Fruit fly (Drosophila melanogaster): Measurements from ENCODE around the gene CG7179.
A peak's percentile ranks its signal among the peaks of the same experiment; 100 is the strongest.

Gene CG7179

dm6 chr2L:7821279-7821848, 43.5 kb upstream of the CG7179 start:
- TF ChIP-seq Hr83 (GFP tag; optimal IDR thresholded peaks at IDR 0.05; ENCODE audit: poor library complexity, severe bottlenecking) (peak; percentile 57), Dfd (GFP tag; optimal IDR thresholded peaks at IDR 0.05) (no peak), dsf (GFP tag; optimal IDR thresholded peaks at IDR 0.05; ENCODE audit: borderline replicate concordance) (no peak), OdsH (GFP tag; optimal IDR thresholded peaks at IDR 0.05) (no peak), Jra (GFP tag; optimal IDR thresholded peaks at IDR 0.05) (no peak), br (GFP tag; optimal IDR thresholded peaks at IDR 0.05) (peak; percentile 22), Abd-B (GFP tag; optimal IDR thresholded peaks at IDR 0.05) (no peak), dmrt93B (GFP tag; optimal IDR thresholded peaks at IDR 0.05) (no peak), psq (GFP tag; optimal IDR thresholded peaks at IDR 0.05) (peak; percentile 22), lola (GFP tag; optimal IDR thresholded peaks at IDR 0.05) (no peak), N (GFP tag; optimal IDR thresholded peaks at IDR 0.05) (no peak), CG9705 (GFP tag; optimal IDR thresholded peaks at IDR 0.05) (no peak), sv (GFP tag; optimal IDR thresholded peaks at IDR 0.05) (peak; percentile 44), ey (GFP tag; optimal IDR thresholded peaks at IDR 0.05) (peak; percentile 52), Myc (optimal IDR thresholded peaks at IDR 0.05) (no peak), Rel (GFP tag; optimal IDR thresholded peaks at IDR 0.05) (no peak), Rel (tag; optimal IDR thresholded peaks at IDR 0.05) (peak; percentile 32), Hr78 (GFP tag; optimal IDR thresholded peaks at IDR 0.05) (no peak), pan (optimal IDR thresholded peaks at IDR 0.05) (no peak), CG32264 (GFP tag; optimal IDR thresholded peaks at IDR 0.05) (no peak), tai (GFP tag; optimal IDR thresholded peaks at IDR 0.05) (no peak), dl (GFP tag; optimal IDR thresholded peaks at IDR 0.05; ENCODE audit: insufficient read depth in 1 of 2, partially characterized antibody in 2 of 2) (no peak), woc (GFP tag; optimal IDR thresholded peaks at IDR 0.05) (peak; percentile 42), Hnf4 (GFP tag; optimal IDR thresholded peaks at IDR 0.05) (peak; percentile 60), CrebA (GFP tag; optimal IDR thresholded peaks at IDR 0.05; ENCODE audit: borderline replicate concordance) (no peak), Dif (GFP tag; optimal IDR thresholded peaks at IDR 0.05; ENCODE audit: partially characterized antibody) (peak; percentile 45), sage (GFP tag; optimal IDR thresholded peaks at IDR 0.05) (peak; percentile 61), jim (GFP tag; optimal IDR thresholded peaks at IDR 0.05) (no peak), HLH106 (tag; optimal IDR thresholded peaks at IDR 0.05) (peak; percentile 41), brk (GFP tag; optimal IDR thresholded peaks at IDR 0.05) (no peak), Vsx2 (GFP tag; optimal IDR thresholded peaks at IDR 0.05; ENCODE audit: partially characterized antibody) (peak; percentile 80), fru (GFP tag; optimal IDR thresholded peaks at IDR 0.05) (peak; percentile 51), foxo (GFP tag; optimal IDR thresholded peaks at IDR 0.05) (peak in 1 of 2 experiments; percentile 71), rgr (GFP tag; optimal IDR thresholded peaks at IDR 0.05) (peak; percentile 52), GATAd (GFP tag; optimal IDR thresholded peaks at IDR 0.05) (no peak), Mio (GFP tag; optimal IDR thresholded peaks at IDR 0.05) (no peak), Sp1 (GFP tag; optimal IDR thresholded peaks at IDR 0.05) (peak; percentile 49), h (GFP tag; optimal IDR thresholded peaks at IDR 0.05) (peak; percentile 71), usp (GFP tag; optimal IDR thresholded peaks at IDR 0.05) (no peak)

DNA sequence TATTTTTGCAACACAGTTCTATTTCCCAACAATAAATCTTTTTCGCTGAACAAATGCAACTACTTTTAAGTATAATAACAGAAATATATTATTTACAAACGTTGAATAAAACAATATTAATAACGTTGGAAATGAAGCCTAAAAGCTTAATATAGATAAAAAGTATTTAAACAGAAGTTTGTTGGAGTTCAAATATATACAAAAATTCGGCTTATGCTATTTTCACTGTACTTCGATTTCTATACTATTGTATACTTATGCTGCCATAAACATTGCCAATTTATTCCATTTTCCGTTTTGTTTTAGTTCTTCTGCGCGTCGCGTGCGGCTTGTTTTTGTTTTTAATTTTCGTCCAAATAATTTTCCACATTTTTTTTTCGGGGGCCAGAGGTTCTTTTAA, 43.0 kb upstream of the CG7179 start, which contains the start of gene CG7115:
TSS of gene CG7115 (plus strand) at position 301 of the 400 bp plus-strand sequence.
- no peak for TF ChIP-seq woc (GFP tag; optimal IDR thresholded peaks at IDR 0.05)
- TF ChIP-seq pan (optimal IDR thresholded peaks at IDR 0.05) = no peak
- TF ChIP-seq h (GFP tag; optimal IDR thresholded peaks at IDR 0.05) = no peak
- TF ChIP-seq dl (GFP tag; optimal IDR thresholded peaks at IDR 0.05; ENCODE audit: insufficient read depth in 1 of 2, partially characterized antibody in 2 of 2) = no peak
- TF ChIP-seq GATAd (GFP tag; optimal IDR thresholded peaks at IDR 0.05) = no peak
- TF ChIP-seq Hr83 (GFP tag; optimal IDR thresholded peaks at IDR 0.05; ENCODE audit: poor library complexity, severe bottlenecking) = no peak
- TF ChIP-seq Dfd (GFP tag; optimal IDR thresholded peaks at IDR 0.05) = no peak
- no peak for TF ChIP-seq Abd-B (GFP tag; optimal IDR thresholded peaks at IDR 0.05)
- TF ChIP-seq CG9705 (GFP tag; optimal IDR thresholded peaks at IDR 0.05) = no peak
- TF ChIP-seq Rel (GFP tag; optimal IDR thresholded peaks at IDR 0.05) = no peak
- TF ChIP-seq Rel (tag; optimal IDR thresholded peaks at IDR 0.05) = no peak
- TF ChIP-seq dsf (GFP tag; optimal IDR thresholded peaks at IDR 0.05; ENCODE audit: borderline replicate concordance) = no peak
- TF ChIP-seq sage (GFP tag; optimal IDR thresholded peaks at IDR 0.05) = no peak
- TF ChIP-seq Dif (GFP tag; optimal IDR thresholded peaks at IDR 0.05; ENCODE audit: partially characterized antibody) = no peak
- TF ChIP-seq Jra (GFP tag; optimal IDR thresholded peaks at IDR 0.05) = no peak
